Fruit fly (Drosophila melanogaster): Measurements from ENCODE around the gene Lamp1.

DNA sequence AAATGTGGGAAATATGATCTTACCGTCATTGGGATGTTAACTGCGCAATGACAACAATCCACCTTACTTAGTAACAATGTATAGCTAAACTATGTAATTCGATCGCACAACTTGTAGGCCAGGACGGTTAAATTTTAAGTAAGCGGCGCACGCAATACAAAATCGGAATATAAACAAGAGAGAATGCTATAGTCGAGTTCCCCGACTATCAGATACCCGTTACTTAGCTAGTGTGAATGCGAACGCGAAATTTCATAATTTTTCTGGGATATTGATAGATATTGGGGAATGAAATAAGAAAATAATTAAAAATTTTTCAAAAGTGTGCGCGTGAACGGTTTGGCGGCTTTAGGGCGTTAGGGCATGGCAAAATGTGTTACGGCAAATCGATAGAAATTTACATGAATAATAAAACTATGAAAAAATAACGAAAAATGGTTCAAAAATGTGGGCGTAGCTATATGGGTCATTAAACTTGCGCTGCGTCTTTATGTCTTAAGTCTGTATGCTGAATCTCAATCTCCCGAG, 48.9 kb downstream of the Lamp1 start:
- TF ChIP-seq CG14711 (tag; optimal IDR thresholded peaks at IDR 0.05) (no peak), bab1 (GFP tag; optimal IDR thresholded peaks at IDR 0.05) (no peak), ovo (GFP tag; optimal IDR thresholded peaks at IDR 0.05) (no peak), Hr96 (GFP tag; optimal IDR thresholded peaks at IDR 0.05) (no peak), CG12768 (GFP tag; optimal IDR thresholded peaks at IDR 0.05) (no peak), kay (GFP tag; ENCODE audit: borderline replicate concordance) (no peak), CG5204 (GFP tag; optimal IDR thresholded peaks at IDR 0.05) (no peak), cnc (optimal IDR thresholded peaks at IDR 0.05) (no peak), CG7045 (GFP tag; optimal IDR thresholded peaks at IDR 0.05) (no peak), pad (GFP tag; optimal IDR thresholded peaks at IDR 0.05) (no peak), Clk (GFP tag; optimal IDR thresholded peaks at IDR 0.05) (no peak), CG7101 (tag; optimal IDR thresholded peaks at IDR 0.05) (no peak)

Measured in whole organism, adult.